Worm (Caenorhabditis elegans) whole organism, early embryonic: ENCODE results near the gene Y116A8C.27.

Experiments
- B0310.2 ChIP-seq: sonication (generic microtip); optimal IDR thresholded peaks from 2 replicates; lab custom pipeline; 2016; ENCODE audit warnings: mild to moderate bottlenecking, missing genetic modification characterization, missing compliant biosample characterization
- F13C5.2 ChIP-seq: sonication (generic microtip); optimal IDR thresholded peaks from 2 replicates; lab custom pipeline; 2017; ENCODE audit warnings: mild to moderate bottlenecking, missing genetic modification characterization, inconsistent platforms, missing compliant biosample characterization
- aly-1 ChIP-seq: sonication (generic microtip); optimal IDR thresholded peaks from 2 replicates; lab custom pipeline; 2016; ENCODE audit warnings: missing genetic modification characterization, missing compliant biosample characterization
- ama-1 ChIP-seq: fragments of 150-350 bp; optimal IDR thresholded peaks from 2 replicates; lab custom pipeline; 2014
- ceh-13 ChIP-seq: fragments of 200-800 bp; sonication (Bioruptor generic); optimal IDR thresholded peaks from 2 replicates; lab custom pipeline; 2018; ENCODE audit warnings: mild to moderate bottlenecking, missing genetic modification characterization, missing compliant biosample characterization
- ceh-36 ChIP-seq: sonication (generic microtip); optimal IDR thresholded peaks from 2 replicates; lab custom pipeline; 2016; ENCODE audit warnings: missing genetic modification characterization, inconsistent platforms, missing compliant biosample characterization
- ets-7 ChIP-seq: sonication (generic microtip); optimal IDR thresholded peaks from 2 replicates; lab custom pipeline; 2016; ENCODE audit warnings: missing genotype, missing genetic modification characterization, missing compliant biosample characterization
- flt-1 ChIP-seq: fragments of 200-800 bp; sonication (Bioruptor generic); IDR thresholded peaks from 2 replicates; pipeline ENCODE4 v1.3.6; 2022; ENCODE audit warnings: missing genetic modification characterization, missing compliant biosample characterization
- hmbx-1 ChIP-seq: sonication (generic microtip); optimal IDR thresholded peaks from 2 replicates; lab custom pipeline; 2016; ENCODE audit warnings: mild to moderate bottlenecking, missing genetic modification characterization, missing compliant biosample characterization
- hmg-4 ChIP-seq: fragments of 200-800 bp; sonication (Bioruptor generic); optimal IDR thresholded peaks from 2 replicates; lab custom pipeline; 2018; ENCODE audit warnings: mild to moderate bottlenecking, missing genetic modification characterization, missing compliant biosample characterization
- hnd-1 ChIP-seq: sonication (generic microtip); optimal IDR thresholded peaks from 2 replicates; lab custom pipeline; 2016; ENCODE audit warnings: missing genetic modification characterization, missing compliant biosample characterization
- pes-1 ChIP-seq: fragments of 200-800 bp; sonication (Bioruptor generic); IDR thresholded peaks from 2 replicates; pipeline ENCODE4 v1.3.6; 2022; ENCODE audit warnings: missing genetic modification reagents, missing genetic modification characterization, missing compliant biosample characterization
- scrt-1 ChIP-seq: fragments of 200-800 bp; sonication (Bioruptor generic); IDR thresholded peaks from 2 replicates; pipeline ENCODE4 v1.3.6; 2022; ENCODE audit warnings: missing genetic modification characterization, missing compliant biosample characterization
- sea-1 ChIP-seq: fragments of 200-800 bp; sonication (Bioruptor generic); conservative IDR thresholded peaks from 2 replicates; pipeline ENCODE4 v1.3.6; 2022; ENCODE audit warnings: missing genetic modification characterization, missing compliant biosample characterization
- tbx-11 ChIP-seq: fragments of 200-800 bp; sonication (Bioruptor generic); IDR thresholded peaks from 2 replicates; pipeline ENCODE4 v1.3.6; 2022; ENCODE audit warnings: missing genetic modification characterization, missing compliant biosample characterization
- tbx-37 ChIP-seq: fragments of 200-800 bp; sonication (Bioruptor generic); conservative IDR thresholded peaks from 2 replicates; pipeline ENCODE4 v1.3.6; 2022; ENCODE audit warnings: missing genetic modification reagents, missing genetic modification characterization, missing compliant biosample characterization
- tra-4 ChIP-seq: sonication (generic microtip); optimal IDR thresholded peaks from 2 replicates; lab custom pipeline; 2017; ENCODE audit warnings: missing genetic modification characterization, missing compliant biosample characterization

The Y116A8C.27 gene

ce11 chrIV:17096168-17096567, at the start of gene Y116A8C.27:
Y116A8C.27 (minus strand) TSS chrIV:17096268.
- TF ChIP-seq hnd-1: no peak
- no peak for TF ChIP-seq flt-1

- no peak for TF ChIP-seq hmbx-1
- no peak for TF ChIP-seq pes-1 (GFP tag; lab: Robert Waterston, UW)
- no peak for TF ChIP-seq hnd-1
- TF ChIP-seq ets-7 (tag; lab: Kevin White, UChicago): no peak
- no peak for TF ChIP-seq F13C5.2 (tag; lab: Kevin White, UChicago)
- no peak for TF ChIP-seq tbx-11 (GFP tag; lab: Robert Waterston, UW)
- TF ChIP-seq tra-4: no peak
- TF ChIP-seq tbx-37: no peak
- no peak for TF ChIP-seq ceh-36
These were observed 35.0 kb upstream of the Y116A8C.27 start, which contains the start of the genes Y116A8C.37 and Y116A8C.38 for ce11 chrIV:17131035-17131595. Y116A8C.37 (minus strand) TSS chrIV:17131135. Y116A8C.38 (plus strand) TSS chrIV:17131545.

ce11 chrIV:17126512-17126911, 30.4 kb upstream of the Y116A8C.27 start:
- TF ChIP-seq ceh-13 (no peak), tbx-11 (GFP tag; lab: Robert Waterston, UW) (no peak), pes-1 (GFP tag; lab: Robert Waterston, UW) (no peak), ama-1 (lab: Kevin White, UChicago) (no peak), scrt-1 (GFP tag; lab: Robert Waterston, UW) (no peak), hmbx-1 (no peak), hmg-4 (GFP tag; lab: Kevin White, UChicago) (no peak), B0310.2 (tag; lab: Kevin White, UChicago) (no peak), ceh-36 (no peak), flt-1 (no peak), tbx-37 (no peak; the same call in 1 of the 2 replicates), F13C5.2 (tag; lab: Kevin White, UChicago) (no peak), ets-7 (tag; lab: Kevin White, UChicago) (no peak), sea-1 (GFP tag; lab: Robert Waterston, UW) (no peak), tra-4 (no peak), aly-1 (no peak)

ce11 chrIV:17125967-17126366, 29.9 kb upstream of the Y116A8C.27 start:
- TF ChIP-seq tbx-11 (GFP tag; lab: Robert Waterston, UW) (no peak), hmg-4 (GFP tag; lab: Kevin White, UChicago) (no peak), hmbx-1 (no peak), aly-1 (no peak), scrt-1 (GFP tag; lab: Robert Waterston, UW) (no peak), tra-4 (no peak), pes-1 (GFP tag; lab: Robert Waterston, UW) (no peak), B0310.2 (tag; lab: Kevin White, UChicago) (no peak), ceh-13 (no peak), ceh-36 (no peak), sea-1 (GFP tag; lab: Robert Waterston, UW) (no peak), tbx-37 (no peak), ama-1 (lab: Kevin White, UChicago) (no peak), F13C5.2 (tag; lab: Kevin White, UChicago) (no peak), flt-1 (no peak), ets-7 (tag; lab: Kevin White, UChicago) (no peak), hnd-1 (no peak)

ce11 chrIV:17121058-17121773, 25.1 kb upstream of the Y116A8C.27 start:
- TF ChIP-seq ama-1 (lab: Kevin White, UChicago) (no peak), ceh-36 (no peak), hnd-1 (no peak), aly-1 (no peak), scrt-1 (GFP tag; lab: Robert Waterston, UW) (no peak), F13C5.2 (tag; lab: Kevin White, UChicago) (no peak), hmg-4 (GFP tag; lab: Kevin White, UChicago) (no peak), ets-7 (tag; lab: Kevin White, UChicago) (no peak), tra-4 (no peak), ceh-13 (no peak), pes-1 (GFP tag; lab: Robert Waterston, UW) (no peak), sea-1 (GFP tag; lab: Robert Waterston, UW) (no peak), flt-1 (no peak), hmbx-1 (no peak)

- TF ChIP-seq B0310.2 (tag; lab: Kevin White, UChicago) (no peak), tbx-11 (GFP tag; lab: Robert Waterston, UW) (no peak), scrt-1 (GFP tag; lab: Robert Waterston, UW) (no peak), aly-1 (no peak), ets-7 (tag; lab: Kevin White, UChicago) (no peak)
These were observed 23.1 kb upstream of the Y116A8C.27 start, which contains the start of gene itsn-1 for ce11 chrIV:17118987-17119732. itsn-1 (plus strand) TSS chrIV:17119682.

ce11 chrIV:17118585-17118984, 22.5 kb upstream of the Y116A8C.27 start, which contains the start of gene uaf-2:
uaf-2 (minus strand) TSS chrIV:17118767.
- no peak for TF ChIP-seq ets-7 (tag; lab: Kevin White, UChicago)
- no peak for TF ChIP-seq sea-1 (GFP tag; lab: Robert Waterston, UW)
- TF ChIP-seq hnd-1: no peak
- TF ChIP-seq tra-4: no peak
- no peak for TF ChIP-seq F13C5.2 (tag; lab: Kevin White, UChicago)
- TF ChIP-seq ceh-13: no peak
- TF ChIP-seq scrt-1 (GFP tag; lab: Robert Waterston, UW): no peak
- TF ChIP-seq tbx-37: no peak
- no peak for TF ChIP-seq pes-1 (GFP tag; lab: Robert Waterston, UW)
- no peak for TF ChIP-seq tbx-11 (GFP tag; lab: Robert Waterston, UW)
- no peak for TF ChIP-seq hmg-4 (GFP tag; lab: Kevin White, UChicago)
- TF ChIP-seq ceh-36: no peak
- no peak for TF ChIP-seq hmbx-1
- no peak for TF ChIP-seq ama-1 (lab: Kevin White, UChicago)
- no peak for TF ChIP-seq flt-1
- TF ChIP-seq aly-1: no peak
- TF ChIP-seq B0310.2 (tag; lab: Kevin White, UChicago): no peak
